Fruit fly (Drosophila melanogaster) whole organism, adult: ENCODE results near the gene vsg.

Experiments
- CG11617 ChIP-seq: fragments of 200-800 bp; sonication (Bioruptor generic); optimal IDR thresholded peaks from 2 replicates; lab custom pipeline; 2017; ENCODE audit warnings: mild to moderate bottlenecking, missing biosample characterization, missing genetic modification reagents, missing genetic modification characterization
- CG12768 ChIP-seq: fragments of 200-800 bp; sonication (Bioruptor generic); optimal IDR thresholded peaks from 2 replicates; lab custom pipeline; 2017; ENCODE audit warnings: missing biosample characterization, missing genetic modification characterization, mild to moderate bottlenecking, moderate library complexity, missing genetic modification reagents
- CG14711 ChIP-seq: fragments of 200-800 bp; sonication (Bioruptor generic); optimal IDR thresholded peaks from 2 replicates; lab custom pipeline; 2018; ENCODE audit warnings: missing biosample characterization, mild to moderate bottlenecking, missing genetic modification characterization, moderate library complexity
- CG1620 ChIP-seq: fragments of 200-800 bp; sonication (Bioruptor generic); optimal IDR thresholded peaks from 2 replicates; lab custom pipeline; 2016; ENCODE audit warnings: missing biosample characterization, missing genetic modification characterization
- CG33017 ChIP-seq: fragments of 200-800 bp; sonication (Bioruptor generic); optimal IDR thresholded peaks from 2 replicates; lab custom pipeline; 2018; ENCODE audit warnings: missing biosample characterization, mild to moderate bottlenecking, missing genetic modification characterization, moderate library complexity
- CG5204 ChIP-seq: fragments of 200-800 bp; sonication (Bioruptor generic); optimal IDR thresholded peaks from 2 replicates; lab custom pipeline; 2016; ENCODE audit warnings: missing biosample characterization, missing genetic modification characterization
- CG7045 ChIP-seq: fragments of 200-800 bp; sonication (Bioruptor generic); optimal IDR thresholded peaks from 2 replicates; lab custom pipeline; 2017; ENCODE audit warnings: missing biosample characterization, mild to moderate bottlenecking, missing genetic modification characterization
- CG7101 ChIP-seq: fragments of 200-800 bp; sonication (Bioruptor generic); optimal IDR thresholded peaks from 2 replicates; lab custom pipeline; 2018; ENCODE audit warnings: missing biosample characterization, mild to moderate bottlenecking, missing genetic modification characterization, moderate library complexity
- Clk ChIP-seq: fragments of 200-800 bp; sonication (Bioruptor generic); optimal IDR thresholded peaks from 2 replicates; lab custom pipeline; 2017; ENCODE audit warnings: missing biosample characterization, missing genetic modification characterization
- Crg-1 ChIP-seq: fragments of 200-800 bp; sonication (Bioruptor generic); optimal IDR thresholded peaks from 2 replicates; lab custom pipeline; 2016; ENCODE audit warnings: missing biosample characterization, missing genetic modification characterization
- Hr96 ChIP-seq: fragments of 200-800 bp; sonication (Bioruptor generic); optimal IDR thresholded peaks from 2 replicates; lab custom pipeline; 2016; ENCODE audit warnings: missing biosample characterization, missing genetic modification characterization
- Mnt ChIP-seq: fragments of 200-800 bp; sonication (Bioruptor generic); optimal IDR thresholded peaks from 2 replicates; lab custom pipeline; 2016; ENCODE audit warnings: missing biosample characterization, mild to moderate bottlenecking, missing genetic modification characterization
- bab1 ChIP-seq: fragments of 200-800 bp; sonication (Bioruptor generic); optimal IDR thresholded peaks from 3 replicates; lab custom pipeline; 2019; ENCODE audit warnings: missing biosample characterization, mild to moderate bottlenecking, missing genetic modification characterization, moderate library complexity
- cic ChIP-seq: fragments of 200-800 bp; sonication (Bioruptor generic); optimal IDR thresholded peaks from 2 replicates; lab custom pipeline; 2017; ENCODE audit warnings: missing biosample characterization, mild to moderate bottlenecking, missing genetic modification characterization, moderate library complexity
- cnc ChIP-seq, 2 experiments: fragments of >200 bp; optimal IDR thresholded peaks; 2 replicates each; lab custom pipeline; 2017
- kay ChIP-seq: fragments of 200-800 bp; sonication (Bioruptor generic); peaks from one replicate; lab custom pipeline; 2016; ENCODE audit warnings: missing biosample characterization, missing genetic modification characterization, borderline replicate concordance
- ovo ChIP-seq: fragments of 200-800 bp; sonication (Bioruptor generic); optimal IDR thresholded peaks from 2 replicates; lab custom pipeline; 2016; ENCODE audit warnings: missing biosample characterization, missing genetic modification characterization
- pad ChIP-seq: fragments of 200-800 bp; sonication (Bioruptor generic); optimal IDR thresholded peaks from 3 replicates; lab custom pipeline; 2017; ENCODE audit warnings: missing biosample characterization, missing genetic modification characterization, mild to moderate bottlenecking, moderate library complexity, missing genetic modification reagents
- tj ChIP-seq: fragments of 200-800 bp; sonication (Bioruptor generic); optimal IDR thresholded peaks from 3 replicates; lab custom pipeline; 2017; ENCODE audit warnings: missing biosample characterization, mild to moderate bottlenecking, missing genetic modification characterization, moderate library complexity
- toe ChIP-seq: fragments of 200-800 bp; sonication (Bioruptor generic); optimal IDR thresholded peaks from 2 replicates; lab custom pipeline; 2016; ENCODE audit warnings: missing biosample characterization, missing genetic modification characterization

vsg gene

dm6 chr3L:9704162-9704748, 9.9 kb upstream of the vsg start, which contains the start of gene CG16711:
Gene CG16711 (plus strand): TSS chr3L:9704331.
- no peak for TF ChIP-seq tj (GFP tag; lab: Kevin White, UChicago)
- TF ChIP-seq CG11617: no peak
- TF ChIP-seq cic (GFP tag; lab: Kevin White, UChicago): peak; percentile 40
- TF ChIP-seq pad (GFP tag; lab: Kevin White, UChicago): peak; percentile 14
- peak; percentile 46 for TF ChIP-seq bab1 (GFP tag; lab: Kevin White, UChicago)
- TF ChIP-seq CG14711: no peak
- TF ChIP-seq Clk: no peak
- TF ChIP-seq CG5204: no peak

DNA sequence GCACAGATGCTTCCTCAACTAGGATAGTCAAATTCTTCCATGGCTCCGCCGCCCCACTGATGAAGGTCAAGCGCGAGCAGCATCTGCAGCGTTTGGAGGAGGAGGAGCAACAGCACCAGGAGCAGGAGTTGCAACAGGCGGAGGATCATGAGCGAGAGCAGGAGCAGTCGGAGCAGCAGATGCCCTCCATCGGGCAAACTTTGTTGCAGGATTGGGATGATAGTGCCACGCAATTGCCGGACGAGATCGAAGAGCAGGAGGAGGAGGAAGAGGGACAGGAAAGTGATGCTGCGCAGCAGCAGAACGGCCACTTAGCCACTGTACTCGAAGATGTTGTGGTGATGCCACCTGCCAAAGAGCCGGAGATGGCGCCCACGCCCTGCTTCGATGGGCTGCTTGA, 8.5 kb upstream of the vsg start:
- TF ChIP-seq Hr96 (GFP tag; lab: Kevin White, UChicago) (no peak), cnc (optimal IDR thresholded peaks at IDR 0.05; lab: Kevin White, UChicago) (no peak), CG1620 (GFP tag; lab: Kevin White, UChicago) (no peak), CG7101 (tag; lab: Kevin White, UChicago) (no peak), ovo (no peak), kay (GFP tag; lab: Kevin White, UChicago) (no peak), CG14711 (no peak), Clk (no peak), tj (GFP tag; lab: Kevin White, UChicago) (no peak), CG12768 (GFP tag; lab: Kevin White, UChicago) (no peak), pad (GFP tag; lab: Kevin White, UChicago) (no peak), bab1 (GFP tag; lab: Kevin White, UChicago) (no peak), CG5204 (no peak)

DNA sequence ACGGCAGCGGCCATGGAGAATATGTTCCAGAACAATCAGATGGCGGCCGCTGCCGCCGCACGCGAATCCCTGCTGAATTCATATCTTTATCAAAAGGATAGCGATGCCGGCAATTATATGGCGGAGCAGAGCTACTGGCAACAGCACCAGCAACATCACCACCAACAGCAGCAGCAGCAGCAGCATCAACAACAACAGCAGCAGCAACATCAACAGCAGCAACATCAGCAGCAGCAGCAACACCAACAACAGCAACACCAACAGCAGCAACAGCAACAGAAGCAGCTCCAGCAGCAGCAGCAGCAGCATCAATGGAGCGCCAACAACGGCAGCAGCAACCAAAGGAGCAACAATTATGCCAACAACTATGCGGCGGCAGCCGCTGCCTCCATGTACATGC, 5.3 kb upstream of the vsg start:
- no peak for TF ChIP-seq kay (GFP tag; lab: Kevin White, UChicago)
- no peak for TF ChIP-seq CG5204
- TF ChIP-seq toe (GFP tag; lab: Kevin White, UChicago): no peak
- no peak for TF ChIP-seq bab1 (GFP tag; lab: Kevin White, UChicago)
- TF ChIP-seq Clk: no peak
- no peak for TF ChIP-seq cnc (optimal IDR thresholded peaks at IDR 0.05; lab: Kevin White, UChicago)
- TF ChIP-seq cic (GFP tag; lab: Kevin White, UChicago): no peak
- no peak for TF ChIP-seq Mnt (GFP tag; lab: Kevin White, UChicago)
- no peak for TF ChIP-seq Crg-1
- TF ChIP-seq CG33017 (tag; lab: Kevin White, UChicago): no peak
- TF ChIP-seq CG1620 (GFP tag; lab: Kevin White, UChicago): no peak
- TF ChIP-seq Hr96 (GFP tag; lab: Kevin White, UChicago): no peak
- TF ChIP-seq CG7045 (GFP tag; lab: Kevin White, UChicago): no peak
- TF ChIP-seq CG14711: no peak
- TF ChIP-seq CG11617: no peak
- no peak for TF ChIP-seq ovo

DNA sequence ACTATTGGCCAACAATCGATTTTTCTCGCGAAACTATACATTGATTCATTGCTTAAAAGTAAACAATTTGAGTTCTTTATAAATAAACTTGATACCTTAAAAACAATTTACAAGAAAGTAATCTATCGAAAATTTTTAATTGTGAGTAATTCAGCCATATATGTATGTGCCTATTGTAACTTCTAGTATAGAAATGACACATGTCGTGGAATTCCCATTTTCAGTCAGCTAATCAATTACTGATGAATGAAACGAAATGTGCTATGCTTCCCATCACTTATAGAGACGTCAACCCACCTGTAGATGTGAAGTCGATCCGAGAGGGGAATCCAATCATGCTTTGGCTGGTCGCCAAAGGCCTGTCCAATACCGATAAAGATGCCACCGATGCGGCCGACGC, 2.9 kb upstream of the vsg start:
- TF ChIP-seq cic (GFP tag; lab: Kevin White, UChicago) (peak; percentile 1), CG33017 (tag; lab: Kevin White, UChicago) (no peak), toe (GFP tag; lab: Kevin White, UChicago) (no peak)

- TF ChIP-seq cnc (optimal IDR thresholded peaks at IDR 0.05; lab: Kevin White, UChicago): peak in 1 of 2 experiments; percentile 69
- no peak for TF ChIP-seq ovo
Observed at dm6 chr3L:9712066-9712789, 1.9 kb upstream of the vsg start.

DNA sequence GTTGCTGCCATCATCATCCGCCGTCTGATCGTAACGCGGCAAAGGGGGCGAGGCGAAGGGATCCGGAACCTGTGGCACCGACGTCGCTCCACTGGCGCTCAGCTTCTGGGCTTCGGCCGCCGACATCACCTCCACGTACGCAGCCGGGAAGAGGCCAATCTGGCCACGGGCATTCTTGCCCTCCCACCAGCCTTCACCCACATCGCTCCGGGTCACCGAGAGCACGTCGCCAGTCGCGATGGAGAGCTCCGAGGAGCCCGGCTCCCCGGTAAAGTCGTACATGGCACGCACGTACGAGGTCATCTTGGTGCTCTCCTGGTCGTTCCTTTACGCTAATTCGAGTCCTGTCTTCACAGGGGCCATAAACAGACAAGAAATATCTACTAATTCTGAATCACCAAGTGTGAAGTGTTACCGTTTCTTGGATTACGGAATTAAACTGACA, 719 bp upstream of the vsg start, which contains the start of gene SH3PX1:
Gene SH3PX1 (minus strand): TSS at position 445 of the 445 bp plus-strand sequence.
- TF ChIP-seq CG33017 (tag; lab: Kevin White, UChicago): no peak
- no peak for TF ChIP-seq cic (GFP tag; lab: Kevin White, UChicago)
- TF ChIP-seq cnc (optimal IDR thresholded peaks at IDR 0.05; lab: Kevin White, UChicago): no peak
- TF ChIP-seq CG11617: no peak
- TF ChIP-seq kay (GFP tag; lab: Kevin White, UChicago): peak; percentile 74

DNA sequence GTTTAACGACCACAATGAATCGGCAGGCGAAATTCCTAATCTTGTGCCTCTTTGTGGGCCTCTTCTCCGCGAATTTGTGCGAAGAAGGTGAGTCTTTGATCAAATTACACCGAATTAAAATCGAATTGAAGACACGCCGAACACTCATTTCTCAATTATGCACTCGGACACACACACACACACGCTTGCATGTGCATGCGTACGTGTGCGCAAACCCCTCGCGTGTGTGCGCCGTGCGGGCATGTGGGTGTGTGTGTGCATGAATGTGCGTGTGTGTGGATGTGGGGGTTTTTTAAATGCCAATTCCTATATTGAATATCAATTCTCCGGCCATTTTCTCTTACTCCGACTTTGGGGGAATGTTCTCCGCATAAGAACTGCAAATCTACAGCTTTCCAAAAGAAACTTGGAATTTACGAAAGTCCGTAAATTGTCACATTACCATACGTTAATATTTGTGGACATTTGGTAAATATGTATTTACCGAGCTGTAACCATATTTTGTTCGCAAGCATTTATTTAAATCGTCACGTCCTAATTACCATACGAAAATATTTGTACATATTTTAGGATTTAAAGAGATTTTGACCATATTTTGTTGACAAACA, 517 bp downstream of the vsg start:
- TF ChIP-seq Mnt (GFP tag; lab: Kevin White, UChicago) (peak; percentile 81), bab1 (GFP tag; lab: Kevin White, UChicago) (no peak), kay (GFP tag; lab: Kevin White, UChicago) (peak; percentile 92), pad (GFP tag; lab: Kevin White, UChicago) (no peak), CG5204 (no peak), tj (GFP tag; lab: Kevin White, UChicago) (peak; percentile 77), cic (GFP tag; lab: Kevin White, UChicago) (peak; percentile 87)
